Fruit fly (Drosophila melanogaster): ENCODE measurements around the gene CG10467.

Gene CG10467

dm6 chr3L:6115505-6115904 is 21.0 kb upstream of the CG10467 start:
- no peak for TF ChIP-seq GATAd (GFP tag; optimal IDR thresholded peaks at IDR 0.05)
- TF ChIP-seq foxo (GFP tag; optimal IDR thresholded peaks at IDR 0.05), result no peak
- TF ChIP-seq dmrt93B (GFP tag; optimal IDR thresholded peaks at IDR 0.05), result no peak
- TF ChIP-seq h (GFP tag; optimal IDR thresholded peaks at IDR 0.05), result no peak
- no peak for TF ChIP-seq br (GFP tag; optimal IDR thresholded peaks at IDR 0.05)
- no peak for TF ChIP-seq N (GFP tag; optimal IDR thresholded peaks at IDR 0.05)
- TF ChIP-seq Abd-B (GFP tag; optimal IDR thresholded peaks at IDR 0.05), result no peak
- TF ChIP-seq sv (GFP tag; optimal IDR thresholded peaks at IDR 0.05), result no peak
- no peak for TF ChIP-seq dsf (GFP tag; optimal IDR thresholded peaks at IDR 0.05; ENCODE audit: borderline replicate concordance)
- TF ChIP-seq jim (GFP tag; optimal IDR thresholded peaks at IDR 0.05), result no peak
- no peak for TF ChIP-seq woc (GFP tag; optimal IDR thresholded peaks at IDR 0.05)
- no peak for TF ChIP-seq tai (GFP tag; optimal IDR thresholded peaks at IDR 0.05)
- no peak for TF ChIP-seq dl (GFP tag; optimal IDR thresholded peaks at IDR 0.05; ENCODE audit: insufficient read depth in 1 of 2, partially characterized antibody in 2 of 2)
- no peak for TF ChIP-seq usp (GFP tag; optimal IDR thresholded peaks at IDR 0.05)
- TF ChIP-seq Mio (GFP tag; optimal IDR thresholded peaks at IDR 0.05), result no peak
- no peak for TF ChIP-seq Hnf4 (GFP tag; optimal IDR thresholded peaks at IDR 0.05)
- no peak for TF ChIP-seq pan (optimal IDR thresholded peaks at IDR 0.05)

dm6 chr3L:6111458-6111857 is 16.9 kb upstream of the CG10467 start:
- no peak for TF ChIP-seq HLH106 (tag; optimal IDR thresholded peaks at IDR 0.05)
- TF ChIP-seq usp (GFP tag; optimal IDR thresholded peaks at IDR 0.05), result no peak
- no peak for TF ChIP-seq GATAd (GFP tag; optimal IDR thresholded peaks at IDR 0.05)
- TF ChIP-seq ey (GFP tag; optimal IDR thresholded peaks at IDR 0.05), result no peak
- TF ChIP-seq Sp1 (GFP tag; optimal IDR thresholded peaks at IDR 0.05), result no peak
- TF ChIP-seq br (GFP tag; optimal IDR thresholded peaks at IDR 0.05), result no peak
- no peak for TF ChIP-seq N (GFP tag; optimal IDR thresholded peaks at IDR 0.05)
- no peak for TF ChIP-seq dmrt93B (GFP tag; optimal IDR thresholded peaks at IDR 0.05)
- TF ChIP-seq Hr78 (GFP tag; optimal IDR thresholded peaks at IDR 0.05), result no peak
- no peak for TF ChIP-seq jim (GFP tag; optimal IDR thresholded peaks at IDR 0.05)
- TF ChIP-seq brk (GFP tag; optimal IDR thresholded peaks at IDR 0.05), result no peak
- no peak for TF ChIP-seq Vsx2 (GFP tag; optimal IDR thresholded peaks at IDR 0.05; ENCODE audit: partially characterized antibody)
- TF ChIP-seq Hnf4 (GFP tag; optimal IDR thresholded peaks at IDR 0.05), result no peak
- no peak for TF ChIP-seq CG32264 (GFP tag; optimal IDR thresholded peaks at IDR 0.05)
- no peak for TF ChIP-seq Dif (GFP tag; optimal IDR thresholded peaks at IDR 0.05; ENCODE audit: partially characterized antibody)
- TF ChIP-seq h (GFP tag; optimal IDR thresholded peaks at IDR 0.05), result no peak

dm6 chr3L:6110673-6111449 is 16.3 kb upstream of the CG10467 start:
- TF ChIP-seq Dif (GFP tag; optimal IDR thresholded peaks at IDR 0.05; ENCODE audit: partially characterized antibody) (no peak), Hr78 (GFP tag; optimal IDR thresholded peaks at IDR 0.05) (no peak), CG32264 (GFP tag; optimal IDR thresholded peaks at IDR 0.05) (no peak), foxo (GFP tag; optimal IDR thresholded peaks at IDR 0.05) (no peak), Vsx2 (GFP tag; optimal IDR thresholded peaks at IDR 0.05; ENCODE audit: partially characterized antibody) (no peak), ey (GFP tag; optimal IDR thresholded peaks at IDR 0.05) (no peak), rgr (GFP tag; optimal IDR thresholded peaks at IDR 0.05) (no peak), GATAd (GFP tag; optimal IDR thresholded peaks at IDR 0.05) (no peak), Hr83 (GFP tag; optimal IDR thresholded peaks at IDR 0.05; ENCODE audit: poor library complexity, severe bottlenecking) (no peak), pan (optimal IDR thresholded peaks at IDR 0.05) (no peak), h (GFP tag; optimal IDR thresholded peaks at IDR 0.05) (no peak), OdsH (GFP tag; optimal IDR thresholded peaks at IDR 0.05) (no peak), Abd-B (GFP tag; optimal IDR thresholded peaks at IDR 0.05) (no peak), brk (GFP tag; optimal IDR thresholded peaks at IDR 0.05) (no peak), N (GFP tag; optimal IDR thresholded peaks at IDR 0.05) (no peak), Dfd (GFP tag; optimal IDR thresholded peaks at IDR 0.05) (no peak), Myc (optimal IDR thresholded peaks at IDR 0.05) (no peak), dmrt93B (GFP tag; optimal IDR thresholded peaks at IDR 0.05) (no peak), HLH106 (tag; optimal IDR thresholded peaks at IDR 0.05) (no peak), Hnf4 (GFP tag; optimal IDR thresholded peaks at IDR 0.05) (no peak)

- TF ChIP-seq pan (optimal IDR thresholded peaks at IDR 0.05) (no peak), woc (GFP tag; optimal IDR thresholded peaks at IDR 0.05) (no peak), dl (GFP tag; optimal IDR thresholded peaks at IDR 0.05; ENCODE audit: insufficient read depth in 1 of 2, partially characterized antibody in 2 of 2) (no peak), lola (GFP tag; optimal IDR thresholded peaks at IDR 0.05) (no peak), dsf (GFP tag; optimal IDR thresholded peaks at IDR 0.05; ENCODE audit: borderline replicate concordance) (no peak), CrebA (GFP tag; optimal IDR thresholded peaks at IDR 0.05; ENCODE audit: borderline replicate concordance) (no peak), dmrt93B (GFP tag; optimal IDR thresholded peaks at IDR 0.05) (no peak), jim (GFP tag; optimal IDR thresholded peaks at IDR 0.05) (no peak), usp (GFP tag; optimal IDR thresholded peaks at IDR 0.05) (no peak), br (GFP tag; optimal IDR thresholded peaks at IDR 0.05) (no peak), fru (GFP tag; optimal IDR thresholded peaks at IDR 0.05) (no peak), Hnf4 (GFP tag; optimal IDR thresholded peaks at IDR 0.05) (no peak), Hr78 (GFP tag; optimal IDR thresholded peaks at IDR 0.05) (no peak), Dif (GFP tag; optimal IDR thresholded peaks at IDR 0.05; ENCODE audit: partially characterized antibody) (no peak), HLH106 (tag; optimal IDR thresholded peaks at IDR 0.05) (no peak), Rel (GFP tag; optimal IDR thresholded peaks at IDR 0.05) (no peak), Rel (tag; optimal IDR thresholded peaks at IDR 0.05) (no peak), h (GFP tag; optimal IDR thresholded peaks at IDR 0.05) (no peak)
Observed at dm6 chr3L:6108264-6109060, 13.9 kb upstream of the CG10467 start.
